Fruit fly (Drosophila melanogaster) whole organism: ENCODE results near the gene MSBP.

Experiments
- CG8478 ChIP-seq: fragments of >200 bp; optimal IDR thresholded peaks from 2 replicates; lab custom pipeline; 2018; ENCODE audit warnings: inconsistent platforms
- Dll ChIP-seq: fragments of >200 bp; optimal IDR thresholded peaks from 2 replicates; lab custom pipeline; 2017
- EcR ChIP-seq, 2 experiments: fragments of >200 bp; optimal IDR thresholded peaks; 2 replicates each; lab custom pipeline; 2017; ENCODE audit warnings: missing biosample characterization in 2 of 2, missing genetic modification characterization in 2 of 2, missing genetic modification reagents in 2 of 2
- pan ChIP-seq: fragments of >200 bp; optimal IDR thresholded peaks from 2 replicates; lab custom pipeline; 2017
- psq ChIP-seq: fragments of >200 bp; optimal IDR thresholded peaks from 2 replicates; lab custom pipeline; 2017
- usp ChIP-seq: fragments of >200 bp; optimal IDR thresholded peaks from 2 replicates; lab custom pipeline; 2017; ENCODE audit warnings: missing biosample characterization, missing genetic modification characterization, mixed read lengths

MSBP gene

DNA sequence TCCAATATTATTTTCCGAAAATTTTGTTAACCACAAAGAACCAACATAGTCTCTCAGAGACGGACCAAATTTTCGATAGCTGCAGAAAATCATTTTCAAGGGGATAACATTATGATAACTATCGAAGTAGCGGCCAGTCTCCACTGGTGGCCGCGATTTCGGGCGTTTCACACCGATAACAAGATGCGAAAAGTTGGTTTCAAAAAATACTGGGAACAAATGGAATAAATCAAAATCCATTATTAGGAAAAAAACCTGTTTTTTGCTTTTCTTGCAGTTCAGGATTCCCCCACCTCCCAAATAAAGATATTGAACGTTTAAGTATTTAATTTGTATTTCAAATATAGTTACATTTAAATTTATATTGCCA, 2.7 kb downstream of the MSBP start, which contains the start of gene tay:
Gene tay (minus strand): TSS at position 65 of the 370 bp plus-strand sequence.
- TF ChIP-seq EcR (GFP tag; optimal IDR thresholded peaks at IDR 0.05; lab: Kevin White, UChicago) (no peak), pan (lab: Kevin White, UChicago) (no peak), psq (lab: Kevin White, UChicago) (no peak), usp (no peak), CG8478 (lab: Kevin White, UChicago) (no peak), Dll (lab: Kevin White, UChicago) (no peak)

DNA sequence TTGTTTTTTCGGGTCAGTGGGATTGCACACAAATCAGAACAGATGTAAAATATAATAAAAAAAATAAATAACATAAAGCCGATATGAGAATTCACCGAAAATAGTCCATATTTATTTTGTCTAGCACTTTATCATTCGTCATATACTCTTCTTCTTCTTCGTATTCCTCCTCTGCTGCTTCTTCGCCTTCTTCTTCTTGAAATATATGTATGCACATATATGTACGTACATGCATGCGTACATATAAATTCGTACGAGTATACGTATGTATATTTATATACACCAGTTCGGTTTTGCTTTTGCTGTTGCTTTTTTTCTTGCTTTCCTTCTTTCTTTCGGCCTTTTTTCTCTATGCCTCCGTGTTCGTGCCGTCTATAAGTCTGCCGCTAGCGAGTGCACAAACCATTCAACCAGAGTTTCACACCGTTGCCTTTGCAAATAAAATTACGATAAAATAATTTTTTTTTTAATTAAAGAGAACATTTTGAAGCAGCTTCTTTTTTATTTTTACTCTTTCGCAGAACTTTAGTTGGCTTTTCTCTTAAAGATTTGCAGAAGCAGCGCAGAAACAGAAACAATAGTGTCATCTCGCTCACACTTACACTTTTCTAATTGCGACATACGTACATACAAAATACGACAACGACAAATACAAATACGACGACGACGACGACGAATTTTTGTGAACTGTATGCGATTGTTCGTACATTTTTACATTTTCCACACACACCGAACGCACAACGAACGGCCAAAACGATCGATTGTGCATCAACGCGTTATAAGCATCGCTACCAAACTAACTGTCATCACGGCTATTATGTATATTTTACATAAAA, 3.3 kb downstream of the MSBP start:
- no peak for TF ChIP-seq pan (lab: Kevin White, UChicago)
- TF ChIP-seq psq (lab: Kevin White, UChicago) = no peak
- no peak for TF ChIP-seq usp
- no peak for TF ChIP-seq Dll (lab: Kevin White, UChicago)
- no peak for TF ChIP-seq CG8478 (lab: Kevin White, UChicago)
- no peak for TF ChIP-seq EcR (GFP tag; optimal IDR thresholded peaks at IDR 0.05; lab: Kevin White, UChicago)

DNA sequence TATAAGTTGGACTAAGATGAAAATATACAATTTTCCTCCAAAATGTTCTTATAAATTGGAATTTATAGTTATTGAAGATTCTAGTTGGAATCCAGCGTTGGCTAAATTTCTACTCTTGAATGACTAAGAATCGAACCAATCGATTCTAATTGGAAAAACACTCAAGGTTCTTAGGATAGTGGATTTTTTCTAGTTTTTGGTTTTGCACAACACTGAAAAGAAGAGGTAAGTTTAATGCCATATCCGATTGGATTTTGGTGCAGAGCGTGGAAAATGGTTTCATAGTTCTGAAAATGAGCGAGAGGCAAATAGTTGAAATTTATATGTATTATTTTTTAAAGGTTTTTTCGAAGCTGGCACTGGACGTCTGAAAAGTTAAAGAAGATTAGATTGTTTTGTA, 14.3 kb downstream of the MSBP start:
- no peak for TF ChIP-seq CG8478 (lab: Kevin White, UChicago)
- TF ChIP-seq EcR (GFP tag; optimal IDR thresholded peaks at IDR 0.05; lab: Kevin White, UChicago) = no peak
- TF ChIP-seq Dll (lab: Kevin White, UChicago) = no peak
- TF ChIP-seq usp = no peak
- TF ChIP-seq pan (lab: Kevin White, UChicago) = no peak
- no peak for TF ChIP-seq psq (lab: Kevin White, UChicago)

DNA sequence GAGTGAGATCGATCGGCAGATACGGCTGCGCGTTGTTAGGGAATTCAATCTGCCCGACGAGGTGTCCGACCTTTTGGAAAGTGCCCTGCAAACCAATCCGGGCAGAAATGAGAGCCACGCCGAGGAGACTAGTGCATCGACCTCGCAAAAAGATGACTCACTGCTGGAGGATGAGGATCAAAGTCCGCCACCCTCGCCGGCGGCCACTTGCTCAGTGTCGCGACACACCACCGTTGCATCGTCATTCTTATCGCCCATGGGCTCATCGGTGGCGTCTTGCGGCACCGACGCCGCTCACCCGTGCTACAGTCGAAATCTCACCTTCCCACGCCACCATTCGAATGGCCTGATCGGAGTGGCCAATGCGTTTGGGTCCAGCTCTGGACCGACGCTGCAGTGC, 15.5 kb downstream of the MSBP start:
- no peak for TF ChIP-seq CG8478 (lab: Kevin White, UChicago)
- no peak for TF ChIP-seq EcR (GFP tag; optimal IDR thresholded peaks at IDR 0.05; lab: Kevin White, UChicago)
- no peak for TF ChIP-seq psq (lab: Kevin White, UChicago)

DNA sequence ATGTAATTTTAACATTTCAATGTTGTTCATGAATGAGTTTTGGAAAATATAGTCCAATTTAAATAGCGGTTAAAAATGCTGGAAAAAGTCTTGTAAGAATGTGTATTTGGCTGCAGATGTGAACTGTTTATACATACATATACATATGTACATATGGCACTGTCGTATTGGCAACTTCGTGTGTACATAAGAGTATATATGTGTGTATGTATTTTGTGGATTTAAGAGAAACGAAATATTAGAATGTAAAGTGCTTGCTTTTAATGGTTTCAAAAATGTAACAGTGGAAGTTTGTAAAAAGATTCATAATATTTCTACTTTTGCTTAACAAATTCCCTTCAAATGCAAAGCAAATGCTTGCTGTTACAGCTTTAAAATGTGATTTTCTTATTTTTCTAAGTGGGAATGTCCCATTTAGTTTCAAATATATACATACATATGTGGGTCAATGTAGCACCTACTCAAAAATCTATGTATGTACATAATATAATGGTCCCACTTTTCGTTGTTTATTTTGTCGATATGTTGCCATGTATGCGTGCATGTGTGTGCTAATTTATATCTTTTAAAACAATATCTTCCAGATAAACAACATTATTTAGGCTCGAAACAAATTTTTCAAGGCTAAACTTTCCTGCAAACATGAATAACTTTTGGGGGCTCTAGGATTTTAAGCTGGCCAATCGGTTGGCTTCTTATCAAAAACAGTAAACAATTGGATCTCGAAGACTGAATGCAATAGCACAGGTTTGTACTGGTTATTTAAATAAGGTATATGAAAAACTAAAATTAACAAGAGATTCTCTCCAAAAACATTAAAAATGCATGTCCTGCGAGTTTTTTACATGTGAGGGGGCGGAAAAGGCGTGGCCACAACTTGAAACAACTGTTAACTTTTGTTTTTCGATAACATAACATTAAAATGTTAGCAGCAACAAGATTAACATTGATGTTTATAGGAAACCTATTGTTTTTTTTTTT, 18.8 kb downstream of the MSBP start:
- TF ChIP-seq EcR (GFP tag; optimal IDR thresholded peaks at IDR 0.05; lab: Kevin White, UChicago) (no peak), psq (lab: Kevin White, UChicago) (no peak), pan (lab: Kevin White, UChicago) (no peak)

DNA sequence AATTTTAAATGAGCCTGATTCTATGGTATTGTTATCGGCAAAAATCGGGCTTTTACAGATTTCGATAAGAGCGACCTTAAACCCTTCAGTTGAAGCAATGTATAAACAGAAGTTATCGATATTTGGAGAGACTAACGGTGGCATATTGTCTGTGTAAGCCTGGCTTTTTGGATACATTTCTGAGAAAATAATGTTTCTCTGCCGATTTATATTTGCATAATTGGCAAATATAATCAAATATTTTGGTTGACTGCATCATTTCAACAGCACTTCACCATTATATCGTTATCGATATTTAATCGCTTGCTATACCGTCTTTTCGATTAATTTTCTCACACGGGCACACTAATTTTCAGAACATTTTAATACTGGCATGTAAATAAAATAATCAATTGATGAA, 20.1 kb downstream of the MSBP start, which contains the start of gene CG16952:
Gene CG16952 (plus strand): TSS at position 341 of the 400 bp plus-strand sequence.
- TF ChIP-seq usp (no peak), EcR (GFP tag; optimal IDR thresholded peaks at IDR 0.05; lab: Kevin White, UChicago) (no peak), CG8478 (lab: Kevin White, UChicago) (no peak), psq (lab: Kevin White, UChicago) (no peak), Dll (lab: Kevin White, UChicago) (no peak), pan (lab: Kevin White, UChicago) (no peak)

DNA sequence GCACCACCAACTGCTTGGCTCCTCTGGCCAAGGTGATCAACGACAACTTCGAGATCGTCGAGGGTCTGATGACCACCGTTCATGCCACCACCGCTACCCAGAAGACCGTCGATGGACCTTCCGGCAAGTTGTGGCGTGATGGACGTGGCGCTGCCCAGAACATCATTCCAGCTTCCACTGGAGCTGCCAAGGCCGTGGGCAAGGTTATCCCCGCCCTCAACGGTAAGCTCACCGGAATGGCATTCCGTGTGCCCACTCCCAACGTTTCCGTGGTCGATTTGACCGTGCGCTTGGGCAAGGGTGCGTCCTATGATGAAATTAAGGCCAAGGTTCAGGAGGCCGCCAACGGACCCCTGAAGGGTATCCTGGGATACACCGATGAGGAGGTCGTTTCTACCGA, 21.1 kb downstream of the MSBP start:
- TF ChIP-seq Dll (lab: Kevin White, UChicago) = no peak
- TF ChIP-seq CG8478 (lab: Kevin White, UChicago) = no peak
- no peak for TF ChIP-seq pan (lab: Kevin White, UChicago)
- no peak for TF ChIP-seq psq (lab: Kevin White, UChicago)
- TF ChIP-seq EcR (GFP tag; optimal IDR thresholded peaks at IDR 0.05; lab: Kevin White, UChicago) = no peak
- no peak for TF ChIP-seq usp

DNA sequence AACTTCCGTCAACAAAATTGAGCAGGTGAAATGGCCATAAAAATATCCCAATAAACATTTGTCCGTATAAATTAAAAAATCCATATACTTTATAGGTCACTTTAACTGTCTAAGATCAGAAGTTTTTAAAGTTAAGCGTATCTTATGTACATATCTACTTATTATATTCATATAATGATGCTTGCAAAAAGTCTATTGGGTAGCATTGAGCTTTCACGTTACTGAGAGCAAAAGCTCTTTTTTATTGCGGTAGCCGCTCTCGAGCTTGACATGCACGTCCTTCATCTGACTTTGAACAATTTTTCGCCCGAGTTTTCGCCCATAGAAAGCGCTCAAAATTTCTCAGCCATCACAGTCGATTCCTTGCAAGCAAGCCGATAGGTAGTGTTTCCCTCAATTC, 22.0 kb downstream of the MSBP start, which contains the start of gene Gapdh2:
Gene Gapdh2 (plus strand): TSS at position 283 of the 400 bp plus-strand sequence.
- TF ChIP-seq psq (lab: Kevin White, UChicago) = no peak

DNA sequence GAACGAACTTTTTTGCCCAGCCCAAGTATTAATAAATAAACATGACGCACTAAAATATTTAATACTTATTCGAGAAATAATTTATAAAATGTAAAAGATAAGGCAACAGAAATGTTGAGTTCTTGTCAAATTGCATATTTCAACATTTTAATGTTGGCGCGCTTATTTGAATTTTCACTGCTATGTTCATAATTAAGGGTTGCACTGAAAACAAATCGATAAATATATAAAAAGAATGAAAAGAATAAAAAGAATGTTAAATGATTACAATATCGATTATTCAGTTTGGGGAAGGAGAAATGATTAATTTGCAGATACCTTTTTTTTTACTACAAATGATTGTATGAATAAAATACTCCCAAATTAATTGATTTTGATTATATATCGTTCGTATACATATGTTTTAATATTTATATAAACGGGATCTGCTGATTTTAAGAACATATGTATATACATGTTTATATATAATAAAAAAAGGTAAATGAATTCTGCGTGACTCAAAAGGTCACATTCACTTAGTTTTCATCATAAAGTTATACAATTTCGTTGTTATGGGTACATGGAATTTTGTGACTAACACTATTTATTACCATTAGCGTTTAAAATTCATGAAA, 23.0 kb downstream of the MSBP start:
- no peak for TF ChIP-seq pan (lab: Kevin White, UChicago)
- TF ChIP-seq psq (lab: Kevin White, UChicago) = no peak
- no peak for TF ChIP-seq usp
- TF ChIP-seq EcR (GFP tag; optimal IDR thresholded peaks at IDR 0.05; lab: Kevin White, UChicago) = no peak
- no peak for TF ChIP-seq Dll (lab: Kevin White, UChicago)
- TF ChIP-seq CG8478 (lab: Kevin White, UChicago) = no peak

DNA sequence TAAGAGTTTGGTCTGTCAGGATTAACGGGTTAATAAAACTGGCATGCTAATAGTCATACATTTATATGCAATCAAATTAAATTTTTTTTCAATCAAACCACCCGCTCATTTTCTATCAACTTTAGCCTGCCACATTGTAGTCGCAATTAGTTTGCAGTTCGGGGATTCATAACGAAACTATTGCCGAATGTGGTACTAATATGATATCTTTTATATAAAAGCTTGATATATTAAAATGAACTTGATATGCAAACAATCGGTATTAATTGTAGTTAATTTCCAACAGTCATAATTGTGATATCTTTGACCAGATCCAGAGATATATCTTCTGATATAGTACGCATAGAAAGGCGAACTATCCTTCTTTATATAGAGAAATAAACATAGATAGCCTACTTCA, 23.9 kb downstream of the MSBP start:
- no peak for TF ChIP-seq CG8478 (lab: Kevin White, UChicago)
- TF ChIP-seq psq (lab: Kevin White, UChicago) = no peak
- TF ChIP-seq pan (lab: Kevin White, UChicago) = no peak
- TF ChIP-seq Dll (lab: Kevin White, UChicago) = no peak
- no peak for TF ChIP-seq EcR (GFP tag; optimal IDR thresholded peaks at IDR 0.05; lab: Kevin White, UChicago)
- no peak for TF ChIP-seq usp

DNA sequence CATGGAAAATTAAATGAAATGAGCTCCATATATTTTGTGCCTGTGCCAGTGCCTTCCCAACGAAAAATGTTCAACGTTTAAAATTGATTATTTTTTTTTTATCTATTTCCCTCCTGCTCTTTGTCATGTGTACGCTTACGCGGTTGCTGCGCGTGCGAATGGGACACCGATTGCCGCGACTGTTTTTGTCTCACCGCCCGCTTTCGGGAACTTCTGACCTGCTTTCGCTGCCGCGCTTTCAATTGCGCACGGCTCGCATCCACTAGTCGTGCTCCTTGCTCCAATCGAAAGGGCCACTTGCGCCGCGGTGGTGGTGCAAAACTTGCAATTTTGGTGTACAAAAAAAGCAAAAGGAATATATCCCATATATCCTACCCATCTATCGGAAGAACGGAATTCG, 29.4 kb downstream of the MSBP start:
- TF ChIP-seq Dll (lab: Kevin White, UChicago) = no peak
- peak; percentile 99 for TF ChIP-seq CG8478 (lab: Kevin White, UChicago)
